Worm (Caenorhabditis elegans) whole organism, L4 larva: ENCODE results near the gene ins-12.

ENCODE experiments used
- F49E8.2 ChIP-seq: sonication (generic microtip); optimal IDR thresholded peaks from 2 replicates; lab custom pipeline; 2016; ENCODE audit warnings: missing compliant biosample characterization, mild to moderate bottlenecking, missing genetic modification characterization, borderline replicate concordance
- Y105C5A.15 ChIP-seq: fragments of 200-800 bp; sonication (Bioruptor generic); IDR thresholded peaks from 2 replicates; pipeline ENCODE4 v1.3.6; 2022; ENCODE audit warnings: missing genetic modification characterization, missing compliant biosample characterization
- Y75B8A.6 ChIP-seq: fragments of 200-800 bp; sonication (Bioruptor generic); IDR thresholded peaks from 2 replicates; pipeline ENCODE4 v1.3.6; 2022; ENCODE audit warnings: missing genetic modification reagents, missing genetic modification characterization, missing compliant biosample characterization
- ceh-44 ChIP-seq: fragments of 200-800 bp; sonication (Bioruptor generic); IDR thresholded peaks from 2 replicates; pipeline ENCODE4 v1.3.6; 2022; ENCODE audit warnings: missing genetic modification reagents, missing genetic modification characterization, missing compliant biosample characterization
- nhr-111 ChIP-seq: fragments of 200-800 bp; sonication (Bioruptor generic); optimal IDR thresholded peaks from 2 replicates; lab custom pipeline; 2018; ENCODE audit warnings: mild to moderate bottlenecking, missing genetic modification characterization, missing compliant biosample characterization
- nhr-28 ChIP-seq: fragments of 150-350 bp; optimal IDR thresholded peaks from 2 replicates; lab custom pipeline; 2014; ENCODE audit warnings: missing biosample characterization, missing genetic modification characterization
- unc-39 ChIP-seq: sonication (generic microtip); optimal IDR thresholded peaks from 2 replicates; lab custom pipeline; 2017; ENCODE audit warnings: missing biosample characterization, missing genetic modification characterization
- unc-62 ChIP-seq, 3 experiments: fragments of 150-350 bp in 1 of 3; sonication (generic microtip); optimal IDR thresholded peaks in 2 of 3; peaks in 1 of 3; 1 replicate in 1 of 3; 2 replicates in 2 of 3; lab custom pipeline; 2014 to 2017; ENCODE audit warnings: missing biosample characterization in 3 of 3, missing genetic modification characterization in 3 of 3, missing genetic modification reagents in 3 of 3, missing genotype in 1 of 3
- ztf-7 ChIP-seq: fragments of 150-350 bp; optimal IDR thresholded peaks from 2 replicates; lab custom pipeline; 2014; ENCODE audit warnings: missing biosample characterization, missing genetic modification characterization

ce11 chrII:5517643-5518042, 36.8 kb upstream of the ins-12 start, which contains the start of gene ZK177.9:
- no peak for TF ChIP-seq unc-39 (tag; lab: Kevin White, UChicago)
- TF ChIP-seq F49E8.2 (tag; lab: Kevin White, UChicago) = no peak
- TF ChIP-seq Y105C5A.15 = no peak
- TF ChIP-seq ztf-7 (tag; lab: Kevin White, UChicago) = no peak
- TF ChIP-seq nhr-28 = no peak
- no peak for TF ChIP-seq ceh-44 (GFP tag; lab: Robert Waterston, UW)
- TF ChIP-seq unc-62 (GFP tag; optimal IDR thresholded peaks at IDR 0.05 in 1 of 2; lab: Kevin White, UChicago) = no peak
- TF ChIP-seq unc-62 (tag; optimal IDR thresholded peaks at IDR 0.05; lab: Kevin White, UChicago) = no peak
- TF ChIP-seq Y75B8A.6 (GFP tag; lab: Robert Waterston, UW) = no peak
- no peak for TF ChIP-seq nhr-111 (GFP tag; lab: Kevin White, UChicago)
